Worm (Caenorhabditis elegans) whole organism, mixed stage, embryonic: ENCODE data around the gene F17C11.13.

Source experiments
- M03D4.4 ChIP-seq: sonication (generic microtip); optimal IDR thresholded peaks from 2 replicates; lab custom pipeline; 2017; ENCODE audit warnings: mild to moderate bottlenecking, missing genetic modification characterization, missing compliant biosample characterization
- bed-3 ChIP-seq: fragments of 200-800 bp; sonication (Bioruptor generic); optimal IDR thresholded peaks from 3 replicates; lab custom pipeline; 2018; ENCODE audit warnings: mild to moderate bottlenecking, missing genetic modification characterization, moderate library complexity, missing compliant biosample characterization
- blmp-1 ChIP-seq: fragments of 150-350 bp; optimal IDR thresholded peaks from 2 replicates; lab custom pipeline; 2014; ENCODE audit warnings: missing biosample characterization, missing genetic modification characterization
- ceh-39 ChIP-seq: fragments of 150-350 bp; optimal IDR thresholded peaks from 2 replicates; lab custom pipeline; 2014; ENCODE audit warnings: missing biosample characterization, missing genetic modification characterization
- ceh-43 ChIP-seq: fragments of 200-800 bp; sonication (Bioruptor generic); optimal IDR thresholded peaks from 2 replicates; lab custom pipeline; 2018; ENCODE audit warnings: mild to moderate bottlenecking, missing genetic modification characterization, moderate library complexity, missing compliant biosample characterization
- ceh-83 ChIP-seq: fragments of 200-800 bp; sonication (Bioruptor generic); optimal IDR thresholded peaks from 2 replicates; lab custom pipeline; 2018; ENCODE audit warnings: mild to moderate bottlenecking, missing genetic modification characterization, missing compliant biosample characterization
- ces-1 ChIP-seq: fragments of 150-350 bp; optimal IDR thresholded peaks from 2 replicates; lab custom pipeline; 2014; ENCODE audit warnings: missing biosample characterization, missing genetic modification reagents, missing genetic modification characterization
- cnd-1 ChIP-seq: fragments of 200-800 bp; sonication (Bioruptor generic); optimal IDR thresholded peaks from 2 replicates; lab custom pipeline; 2018; ENCODE audit warnings: mild to moderate bottlenecking, missing genetic modification characterization, missing compliant biosample characterization
- drap-1 ChIP-seq: fragments of 200-800 bp; sonication (Bioruptor generic); optimal IDR thresholded peaks from 3 replicates; lab custom pipeline; 2018; ENCODE audit warnings: mild to moderate bottlenecking, missing genetic modification characterization, missing compliant biosample characterization
- elt-1 ChIP-seq: sonication (generic microtip); optimal IDR thresholded peaks from 2 replicates; lab custom pipeline; 2017; ENCODE audit warnings: missing genetic modification characterization, mild to moderate bottlenecking, missing compliant biosample characterization, antibody characterized with exemption, moderate library complexity, borderline replicate concordance; ENCODE audit not compliant: insufficient read depth
- elt-3 ChIP-seq: fragments of 150-350 bp; optimal IDR thresholded peaks from 2 replicates; lab custom pipeline; 2014; ENCODE audit warnings: missing biosample characterization, missing genetic modification characterization
- flh-1 ChIP-seq: fragments of 200-800 bp; sonication (Bioruptor generic); optimal IDR thresholded peaks from 2 replicates; lab custom pipeline; 2018; ENCODE audit warnings: mild to moderate bottlenecking, missing genetic modification characterization, moderate library complexity, missing compliant biosample characterization
- ham-2 ChIP-seq: fragments of 200-800 bp; sonication (Bioruptor generic); optimal IDR thresholded peaks from 2 replicates; lab custom pipeline; 2018; ENCODE audit warnings: mild to moderate bottlenecking, missing genetic modification characterization, missing compliant biosample characterization
- hlh-1 ChIP-seq: fragments of 150-350 bp; optimal IDR thresholded peaks from 2 replicates; lab custom pipeline; 2014; ENCODE audit warnings: missing biosample characterization, missing genetic modification reagents, missing genetic modification characterization
- lin-13 ChIP-seq: fragments of 150-350 bp; optimal IDR thresholded peaks from 2 replicates; lab custom pipeline; 2014; ENCODE audit warnings: missing biosample characterization, missing genetic modification characterization
- lin-32 ChIP-seq: fragments of 200-800 bp; sonication (Bioruptor generic); optimal IDR thresholded peaks from 2 replicates; lab custom pipeline; 2018; ENCODE audit warnings: mild to moderate bottlenecking, missing genetic modification characterization, missing compliant biosample characterization
- lsy-2 ChIP-seq: fragments of 150-350 bp; optimal IDR thresholded peaks from 2 replicates; lab custom pipeline; 2014; ENCODE audit warnings: missing biosample characterization, missing genetic modification characterization
- mab-5 ChIP-seq: fragments of 150-350 bp; optimal IDR thresholded peaks from 2 replicates; lab custom pipeline; 2014; ENCODE audit warnings: missing biosample characterization, missing genetic modification characterization
- mep-1 ChIP-seq: fragments of 150-350 bp; optimal IDR thresholded peaks from 2 replicates; lab custom pipeline; 2017; ENCODE audit warnings: missing biosample characterization, missing genetic modification reagents, missing genetic modification characterization, inconsistent platforms
- mls-2 ChIP-seq: sonication (generic microtip); optimal IDR thresholded peaks from 2 replicates; lab custom pipeline; 2016; ENCODE audit warnings: mild to moderate bottlenecking, missing genetic modification characterization, moderate library complexity, missing compliant biosample characterization
- nhr-12 ChIP-seq: fragments of 150-350 bp; optimal IDR thresholded peaks from 2 replicates; lab custom pipeline; 2014; ENCODE audit warnings: missing biosample characterization, missing genetic modification characterization
- nhr-2 ChIP-seq: fragments of 150-350 bp; optimal IDR thresholded peaks from 2 replicates; lab custom pipeline; 2014; ENCODE audit warnings: missing biosample characterization, missing genetic modification characterization
- nhr-237 ChIP-seq: fragments of 150-350 bp; optimal IDR thresholded peaks from 2 replicates; lab custom pipeline; 2014; ENCODE audit warnings: missing biosample characterization, missing genetic modification characterization
- nhr-28 ChIP-seq: fragments of 150-350 bp; optimal IDR thresholded peaks from 2 replicates; lab custom pipeline; 2014; ENCODE audit warnings: missing biosample characterization, missing genetic modification characterization
- nhr-76 ChIP-seq: sonication (generic microtip); optimal IDR thresholded peaks from 2 replicates; lab custom pipeline; 2017; ENCODE audit warnings: missing biosample characterization, missing genetic modification characterization
- pha-4 ChIP-seq: fragments of 150-350 bp; optimal IDR thresholded peaks from 2 replicates; lab custom pipeline; 2018; ENCODE audit warnings: missing biosample characterization, missing genetic modification reagents, missing genetic modification characterization
- sem-2 ChIP-seq: fragments of 200-800 bp; sonication (Bioruptor generic); optimal IDR thresholded peaks from 2 replicates; lab custom pipeline; 2018; ENCODE audit warnings: mild to moderate bottlenecking, missing genetic modification characterization, missing compliant biosample characterization
- snpc-4 ChIP-seq: fragments of 150-350 bp; optimal IDR thresholded peaks from 2 replicates; lab custom pipeline; 2014; ENCODE audit warnings: missing biosample characterization, missing genetic modification characterization
- sptf-1 ChIP-seq: sonication (generic microtip); optimal IDR thresholded peaks from 2 replicates; lab custom pipeline; 2017; ENCODE audit warnings: mild to moderate bottlenecking, missing genetic modification characterization, moderate library complexity, missing compliant biosample characterization
- tbx-8 ChIP-seq: fragments of 200-800 bp; sonication (Bioruptor generic); optimal IDR thresholded peaks from 2 replicates; lab custom pipeline; 2018; ENCODE audit warnings: mild to moderate bottlenecking, missing genetic modification characterization, moderate library complexity, missing compliant biosample characterization
- unc-120 ChIP-seq: sonication (generic microtip); optimal IDR thresholded peaks from 2 replicates; lab custom pipeline; 2017; ENCODE audit warnings: missing genetic modification characterization, missing compliant biosample characterization; ENCODE audit not compliant: poor library complexity, severe bottlenecking
- unc-39 ChIP-seq: fragments of 150-350 bp; optimal IDR thresholded peaks from 2 replicates; lab custom pipeline; 2014; ENCODE audit warnings: missing biosample characterization, missing genetic modification characterization
- unc-62 ChIP-seq: fragments of 150-350 bp; optimal IDR thresholded peaks from 2 replicates; lab custom pipeline; 2014; ENCODE audit warnings: missing biosample characterization, missing genetic modification reagents, missing genetic modification characterization
- zip-8 ChIP-seq: fragments of 150-350 bp; optimal IDR thresholded peaks from 2 replicates; lab custom pipeline; 2014; ENCODE audit warnings: missing biosample characterization, missing genetic modification characterization
- ztf-11 ChIP-seq: fragments of 150-350 bp; optimal IDR thresholded peaks from 2 replicates; lab custom pipeline; 2014; ENCODE audit warnings: missing biosample characterization, missing genetic modification characterization

F17C11.13 gene

ce11 chrV:10958322-10958900, 2.7 kb downstream of the F17C11.13 start, which contains the start of gene pigt-1:
Gene pigt-1 (minus strand): TSS chrV:10958821.
- TF ChIP-seq nhr-76 (tag; lab: Kevin White, UChicago) (no peak), sem-2 (GFP tag; lab: Kevin White, UChicago) (no peak), flh-1 (GFP tag; lab: Kevin White, UChicago) (no peak), zip-8 (tag; lab: Kevin White, UChicago) (no peak), M03D4.4 (tag; lab: Kevin White, UChicago) (no peak), mep-1 (tag; lab: Kevin White, UChicago) (no peak), elt-1 (tag; lab: Kevin White, UChicago) (no peak), lin-32 (GFP tag; lab: Kevin White, UChicago) (no peak), cnd-1 (tag; lab: Kevin White, UChicago) (no peak), nhr-237 (tag; lab: Kevin White, UChicago) (no peak), unc-120 (no peak), ceh-39 (tag; lab: Kevin White, UChicago) (no peak), unc-62 (GFP tag; lab: Kevin White, UChicago) (no peak)

ce11 chrV:10960544-10960943, 4.8 kb downstream of the F17C11.13 start, which contains the start of gene vps-36:
Gene vps-36 (minus strand): TSS chrV:10960669.
- no peak for TF ChIP-seq nhr-28 (tag; lab: Kevin White, UChicago)
- TF ChIP-seq, all 35 proteins: peak for 0

- peak; percentile 43 for TF ChIP-seq drap-1 (GFP tag; lab: Kevin White, UChicago)
- TF ChIP-seq unc-120, result peak; percentile 88
- TF ChIP-seq lin-32 (GFP tag; lab: Kevin White, UChicago), result no peak
- TF ChIP-seq sptf-1 (tag; lab: Kevin White, UChicago), result peak; percentile 26
- no peak for TF ChIP-seq unc-62 (GFP tag; lab: Kevin White, UChicago)
- peak; percentile 24 for TF ChIP-seq mls-2 (tag; lab: Kevin White, UChicago)
- TF ChIP-seq tbx-8 (GFP tag; lab: Kevin White, UChicago), result no peak
- TF ChIP-seq ces-1 (GFP tag; lab: Kevin White, UChicago), result peak; percentile 80
- TF ChIP-seq ceh-39 (tag; lab: Kevin White, UChicago), result no peak
- TF ChIP-seq snpc-4 (tag; lab: Kevin White, UChicago), result no peak
Measured at ce11 chrV:10961448-10961870, 5.7 kb downstream of the F17C11.13 start.

ce11 chrV:10965501-10965900, 9.8 kb downstream of the F17C11.13 start, which contains the start of the genes ctf-4 and eef-1G:
Gene ctf-4 (minus strand): TSS chrV:10965539.
Gene eef-1G (plus strand): TSS chrV:10965719.
- TF ChIP-seq elt-3 (tag; lab: Kevin White, UChicago) (peak; percentile 62), unc-39 (tag; lab: Kevin White, UChicago) (no peak), elt-1 (tag; lab: Kevin White, UChicago) (no peak), M03D4.4 (tag; lab: Kevin White, UChicago) (peak; percentile 53), ceh-43 (GFP tag; lab: Kevin White, UChicago) (no peak), ceh-39 (tag; lab: Kevin White, UChicago) (no peak), nhr-2 (tag; lab: Kevin White, UChicago) (no peak), lsy-2 (tag; lab: Kevin White, UChicago) (no peak), mls-2 (tag; lab: Kevin White, UChicago) (no peak), nhr-28 (tag; lab: Kevin White, UChicago) (no peak), ceh-83 (GFP tag; lab: Kevin White, UChicago) (no peak), cnd-1 (tag; lab: Kevin White, UChicago) (peak; percentile 47), drap-1 (GFP tag; lab: Kevin White, UChicago) (peak; percentile 39), blmp-1 (tag; lab: Kevin White, UChicago) (no peak), ces-1 (GFP tag; lab: Kevin White, UChicago) (no peak), unc-120 (peak; percentile 23), mab-5 (tag; lab: Kevin White, UChicago) (no peak), ham-2 (GFP tag; lab: Kevin White, UChicago) (peak; percentile 20), sptf-1 (tag; lab: Kevin White, UChicago) (no peak), lin-13 (tag; lab: Kevin White, UChicago) (peak; percentile 96), pha-4 (tag; lab: Kevin White, UChicago) (peak; percentile 97), unc-62 (GFP tag; lab: Kevin White, UChicago) (no peak), snpc-4 (tag; lab: Kevin White, UChicago) (no peak), bed-3 (GFP tag; lab: Kevin White, UChicago) (no peak), ztf-11 (tag; lab: Kevin White, UChicago) (no peak), lin-32 (GFP tag; lab: Kevin White, UChicago) (no peak), sem-2 (GFP tag; lab: Kevin White, UChicago) (no peak), nhr-76 (tag; lab: Kevin White, UChicago) (no peak), tbx-8 (GFP tag; lab: Kevin White, UChicago) (no peak), nhr-237 (tag; lab: Kevin White, UChicago) (peak; percentile 94), zip-8 (tag; lab: Kevin White, UChicago) (no peak), nhr-12 (no peak), mep-1 (tag; lab: Kevin White, UChicago) (peak; percentile 98), flh-1 (GFP tag; lab: Kevin White, UChicago) (no peak), hlh-1 (tag; lab: Kevin White, UChicago) (peak; percentile 81)
